Worm (Caenorhabditis elegans): Measurements from ENCODE around the gene F47B7.2.

ce11 chrX:3791098-3791497, 18.5 kb downstream of the F47B7.2 start:
- TF ChIP-seq lin-13 (tag; optimal IDR thresholded peaks at IDR 0.05) = no peak
- TF ChIP-seq nhr-237 (tag; optimal IDR thresholded peaks at IDR 0.05) = no peak
- no peak for TF ChIP-seq cnd-1 (tag; optimal IDR thresholded peaks at IDR 0.05)
- no peak for TF ChIP-seq nhr-28 (tag; optimal IDR thresholded peaks at IDR 0.05)
- TF ChIP-seq pha-4 (tag; optimal IDR thresholded peaks at IDR 0.05) = no peak
- TF ChIP-seq elt-3 (tag; optimal IDR thresholded peaks at IDR 0.05) = no peak
- TF ChIP-seq nhr-12 (tag; optimal IDR thresholded peaks at IDR 0.05) = no peak
- TF ChIP-seq unc-39 (tag; optimal IDR thresholded peaks at IDR 0.05) = no peak
- TF ChIP-seq nhr-76 (tag; optimal IDR thresholded peaks at IDR 0.05) = no peak
- TF ChIP-seq ham-2 (GFP tag; optimal IDR thresholded peaks at IDR 0.05) = no peak
- no peak for TF ChIP-seq lsy-2 (tag; optimal IDR thresholded peaks at IDR 0.05)
- no peak for TF ChIP-seq unc-62 (GFP tag; optimal IDR thresholded peaks at IDR 0.05)
- TF ChIP-seq ztf-11 (tag; optimal IDR thresholded peaks at IDR 0.05) = no peak
- no peak for TF ChIP-seq snpc-4 (tag; optimal IDR thresholded peaks at IDR 0.05)
